Fruit fly (Drosophila melanogaster) whole organism, embryonic: ENCODE measurements around the gene Cow.

Experiments
- Ada2b ChIP-seq: fragments of 200-800 bp; sonication (Bioruptor generic); IDR thresholded peaks from 2 replicates; pipeline ENCODE4 v1.3.6; 2022; ENCODE audit warnings: missing biosample characterization, missing genetic modification characterization
- Atf6 ChIP-seq: fragments of 200-800 bp; sonication (Bioruptor generic); IDR thresholded peaks from 2 replicates; pipeline ENCODE4 v1.3.6; 2022; ENCODE audit warnings: missing biosample characterization, missing genetic modification characterization
- Bteb2 ChIP-seq: fragments of 200-800 bp; sonication (Bioruptor generic); optimal IDR thresholded peaks from 2 replicates; lab custom pipeline; 2016; ENCODE audit warnings: missing biosample characterization, missing genetic modification characterization
- CG1024 ChIP-seq: fragments of 200-800 bp; sonication (Bioruptor generic); IDR thresholded peaks from 2 replicates; pipeline ENCODE4 v1.3.6; 2022; ENCODE audit warnings: missing biosample characterization, missing genetic modification characterization
- CG10321 ChIP-seq: fragments of 200-800 bp; sonication (Bioruptor generic); IDR thresholded peaks from 2 replicates; pipeline ENCODE4 v1.3.6; 2022; ENCODE audit warnings: missing biosample characterization, missing genetic modification characterization
- CG10654 ChIP-seq: fragments of 200-800 bp; sonication (Bioruptor generic); optimal IDR thresholded peaks from 2 replicates; lab custom pipeline; 2016; ENCODE audit warnings: missing biosample characterization, missing genetic modification characterization
- CG11398 ChIP-seq: fragments of 200-800 bp; sonication (Bioruptor generic); optimal IDR thresholded peaks from 2 replicates; lab custom pipeline; 2016; ENCODE audit warnings: missing biosample characterization, missing genetic modification characterization
- CG12942 ChIP-seq: fragments of 200-800 bp; sonication (Bioruptor generic); optimal IDR thresholded peaks from 3 replicates; lab custom pipeline; 2016; ENCODE audit warnings: missing biosample characterization, missing genetic modification characterization
- CG14050 ChIP-seq: fragments of 200-800 bp; sonication (Bioruptor generic); IDR thresholded peaks from 3 replicates; pipeline ENCODE4 v1.3.6; 2022; ENCODE audit warnings: missing biosample characterization, missing genetic modification characterization
- CG3163 ChIP-seq: fragments of 200-800 bp; sonication (Bioruptor generic); optimal IDR thresholded peaks from 3 replicates; lab custom pipeline; 2016; ENCODE audit warnings: missing biosample characterization, missing genetic modification characterization
- CG32767 ChIP-seq: fragments of 200-800 bp; sonication (Bioruptor generic); IDR thresholded peaks from 2 replicates; pipeline ENCODE4 v1.3.6; 2022; ENCODE audit warnings: missing biosample characterization, missing genetic modification characterization
- CG33557 ChIP-seq: fragments of 200-800 bp; sonication (Bioruptor generic); optimal IDR thresholded peaks from 2 replicates; lab custom pipeline; 2019; ENCODE audit warnings: missing biosample characterization, mild to moderate bottlenecking, missing genetic modification characterization, moderate library complexity
- CG3407 ChIP-seq: fragments of 200-800 bp; sonication (Bioruptor generic); optimal IDR thresholded peaks from 2 replicates; lab custom pipeline; 2018; ENCODE audit warnings: missing biosample characterization, mild to moderate bottlenecking, missing genetic modification characterization
- CG42726 ChIP-seq: fragments of 200-800 bp; sonication (Bioruptor generic); IDR thresholded peaks from 2 replicates; pipeline ENCODE4 v1.3.6; 2022; ENCODE audit warnings: missing biosample characterization, missing genetic modification characterization; ENCODE audit not compliant: partially characterized antibody
- CG4424 ChIP-seq: fragments of 200-800 bp; sonication (Bioruptor generic); optimal IDR thresholded peaks from 3 replicates; lab custom pipeline; 2016; ENCODE audit warnings: missing biosample characterization, missing genetic modification characterization
- CG5245 ChIP-seq: fragments of 200-800 bp; sonication (Bioruptor generic); optimal IDR thresholded peaks from 3 replicates; lab custom pipeline; 2016; ENCODE audit warnings: missing biosample characterization, missing genetic modification characterization
- CG7372 ChIP-seq: fragments of 200-800 bp; sonication (Bioruptor generic); IDR thresholded peaks from 2 replicates; pipeline ENCODE4 v1.3.6; 2022; ENCODE audit warnings: missing biosample characterization, missing genetic modification characterization
- CG7839 ChIP-seq: fragments of 200-800 bp; sonication (Bioruptor generic); optimal IDR thresholded peaks from 3 replicates; lab custom pipeline; 2018; ENCODE audit warnings: missing biosample characterization, mild to moderate bottlenecking, missing genetic modification characterization, moderate library complexity
- CG9727 ChIP-seq: fragments of 200-800 bp; sonication (Bioruptor generic); optimal IDR thresholded peaks from 3 replicates; lab custom pipeline; 2017; ENCODE audit warnings: missing biosample characterization, mild to moderate bottlenecking, missing genetic modification characterization
- CG9797 ChIP-seq: fragments of 200-800 bp; sonication (Bioruptor generic); optimal IDR thresholded peaks from 3 replicates; lab custom pipeline; 2018; ENCODE audit warnings: missing biosample characterization, mild to moderate bottlenecking, missing genetic modification characterization
- CrebB ChIP-seq: fragments of 200-800 bp; sonication (Bioruptor generic); optimal IDR thresholded peaks from 3 replicates; lab custom pipeline; 2018; ENCODE audit warnings: missing biosample characterization, mild to moderate bottlenecking, missing genetic modification characterization
- D19A ChIP-seq: fragments of 200-800 bp; optimal IDR thresholded peaks from 3 replicates; lab custom pipeline; 2019; ENCODE audit warnings: missing biosample characterization, mild to moderate bottlenecking, missing genetic modification characterization, moderate library complexity
- Dbx ChIP-seq: fragments of 200-800 bp; sonication (Bioruptor generic); IDR thresholded peaks from 3 replicates; pipeline ENCODE4 v1.3.6; 2022; ENCODE audit warnings: missing biosample characterization, missing genetic modification characterization
- Dek ChIP-seq: fragments of 200-800 bp; sonication (Bioruptor generic); optimal IDR thresholded peaks from 3 replicates; lab custom pipeline; 2019; ENCODE audit warnings: missing biosample characterization, mild to moderate bottlenecking, missing genetic modification characterization, moderate library complexity
- H2.0 ChIP-seq: fragments of 200-800 bp; sonication (Bioruptor generic); IDR thresholded peaks from 2 replicates; pipeline ENCODE4 v1.3.6; 2022; ENCODE audit warnings: missing biosample characterization, missing genetic modification characterization
- Hand ChIP-seq: fragments of 200-800 bp; sonication (Bioruptor generic); optimal IDR thresholded peaks from 2 replicates; lab custom pipeline; 2017; ENCODE audit warnings: mild to moderate bottlenecking, missing biosample characterization, missing genetic modification reagents, missing genetic modification characterization
- Hmr ChIP-seq: fragments of 200-800 bp; sonication (Bioruptor generic); optimal IDR thresholded peaks from 3 replicates; lab custom pipeline; 2017; ENCODE audit warnings: mild to moderate bottlenecking, missing biosample characterization, missing genetic modification reagents, missing genetic modification characterization
- Mad ChIP-seq: fragments of 200-800 bp; sonication (Bioruptor generic); optimal IDR thresholded peaks from 2 replicates; lab custom pipeline; 2016; ENCODE audit warnings: missing biosample characterization, missing genetic modification characterization
- Opbp ChIP-seq: fragments of 200-800 bp; sonication (Bioruptor generic); IDR thresholded peaks from 3 replicates; pipeline ENCODE4 v1.3.6; 2022; ENCODE audit warnings: missing biosample characterization, missing genetic modification characterization; ENCODE audit not compliant: partially characterized antibody
- Optix ChIP-seq: fragments of 200-800 bp; sonication (Bioruptor generic); IDR thresholded peaks from 3 replicates; pipeline ENCODE4 v1.3.6; 2022; ENCODE audit warnings: missing biosample characterization, missing genetic modification characterization
- Scr ChIP-seq: fragments of 200-800 bp; sonication (Bioruptor generic); IDR thresholded peaks from 2 replicates; pipeline ENCODE4 v1.3.6; 2022; ENCODE audit warnings: missing biosample characterization, missing genetic modification characterization; ENCODE audit not compliant: partially characterized antibody
- Taf1 ChIP-seq: fragments of 200-800 bp; sonication (Bioruptor generic); IDR thresholded peaks from 2 replicates; pipeline ENCODE4 v1.3.6; 2022; ENCODE audit warnings: missing biosample characterization, missing genetic modification characterization
- Xbp1 ChIP-seq: fragments of 200-800 bp; sonication (Bioruptor generic); optimal IDR thresholded peaks from 3 replicates; lab custom pipeline; 2016; ENCODE audit warnings: missing biosample characterization, mild to moderate bottlenecking, missing genetic modification characterization
- ac ChIP-seq: fragments of 200-800 bp; sonication (Bioruptor generic); optimal IDR thresholded peaks from 3 replicates; lab custom pipeline; 2017; ENCODE audit warnings: missing biosample characterization, mild to moderate bottlenecking, missing genetic modification characterization
- al ChIP-seq: fragments of 200-800 bp; sonication (Bioruptor generic); IDR thresholded peaks from 2 replicates; pipeline ENCODE4 v1.3.6; 2022; ENCODE audit warnings: missing biosample characterization, missing genetic modification characterization
- amos ChIP-seq: fragments of 200-800 bp; sonication (Bioruptor generic); IDR thresholded peaks from 2 replicates; pipeline ENCODE4 v1.3.6; 2022; ENCODE audit warnings: missing biosample characterization, missing genetic modification characterization; ENCODE audit not compliant: partially characterized antibody
- bbx ChIP-seq: fragments of 200-800 bp; sonication (Bioruptor generic); IDR thresholded peaks from 2 replicates; pipeline ENCODE4 v1.3.6; 2022; ENCODE audit warnings: missing biosample characterization, missing genetic modification characterization; ENCODE audit not compliant: partially characterized antibody
- cg ChIP-seq: fragments of 200-800 bp; sonication (Bioruptor generic); optimal IDR thresholded peaks from 3 replicates; lab custom pipeline; 2019; ENCODE audit warnings: missing biosample characterization, mild to moderate bottlenecking, missing genetic modification characterization, moderate library complexity
- emc ChIP-seq: fragments of 200-800 bp; sonication (Bioruptor generic); optimal IDR thresholded peaks from 2 replicates; lab custom pipeline; 2016; ENCODE audit warnings: missing biosample characterization, missing genetic modification characterization
- en ChIP-seq: fragments of 200-800 bp; sonication (Bioruptor generic); optimal IDR thresholded peaks from 2 replicates; lab custom pipeline; 2016; ENCODE audit warnings: missing biosample characterization, missing genetic modification characterization
- ewg ChIP-seq: fragments of 200-800 bp; sonication (Bioruptor generic); optimal IDR thresholded peaks from 3 replicates; lab custom pipeline; 2017; ENCODE audit warnings: mild to moderate bottlenecking, missing biosample characterization, missing genetic modification reagents, missing genetic modification characterization
- gfzf ChIP-seq: fragments of 200-800 bp; sonication (Bioruptor generic); optimal IDR thresholded peaks from 2 replicates; lab custom pipeline; 2016; ENCODE audit warnings: missing biosample characterization, mild to moderate bottlenecking, missing genetic modification characterization, moderate library complexity
- gro ChIP-seq: fragments of 200-800 bp; sonication (Bioruptor generic); optimal IDR thresholded peaks from 2 replicates; lab custom pipeline; 2016; ENCODE audit warnings: missing biosample characterization, missing genetic modification characterization
- jigr1 ChIP-seq: fragments of 200-800 bp; sonication (Bioruptor generic); IDR thresholded peaks from 3 replicates; pipeline ENCODE4 v1.3.6; 2022; ENCODE audit warnings: missing biosample characterization, missing genetic modification characterization
- onecut ChIP-seq: fragments of 200-800 bp; sonication (Bioruptor generic); IDR thresholded peaks from 2 replicates; pipeline ENCODE4 v1.3.6; 2022; ENCODE audit warnings: missing biosample characterization, missing genetic modification characterization
- psq ChIP-seq: fragments of 200-800 bp; sonication (Bioruptor generic); optimal IDR thresholded peaks from 2 replicates; lab custom pipeline; 2017; ENCODE audit warnings: missing biosample characterization, missing genetic modification characterization
- pum ChIP-seq: fragments of 200-800 bp; sonication (Bioruptor generic); optimal IDR thresholded peaks from 2 replicates; lab custom pipeline; 2016; ENCODE audit warnings: missing biosample characterization, missing genetic modification characterization
- ranshi ChIP-seq: fragments of 200-800 bp; sonication (Bioruptor generic); IDR thresholded peaks from 2 replicates; pipeline ENCODE4 v1.3.6; 2022; ENCODE audit warnings: missing biosample characterization, missing genetic modification characterization
- sug ChIP-seq: fragments of 200-800 bp; optimal IDR thresholded peaks from 2 replicates; lab custom pipeline; 2019; ENCODE audit warnings: missing biosample characterization, mild to moderate bottlenecking, missing genetic modification characterization, moderate library complexity
- unc-4 ChIP-seq: fragments of 200-800 bp; sonication (Bioruptor generic); IDR thresholded peaks from 2 replicates; pipeline ENCODE4 v1.3.6; 2022; ENCODE audit warnings: missing biosample characterization, missing genetic modification characterization; ENCODE audit not compliant: partially characterized antibody

Gene Cow

DNA sequence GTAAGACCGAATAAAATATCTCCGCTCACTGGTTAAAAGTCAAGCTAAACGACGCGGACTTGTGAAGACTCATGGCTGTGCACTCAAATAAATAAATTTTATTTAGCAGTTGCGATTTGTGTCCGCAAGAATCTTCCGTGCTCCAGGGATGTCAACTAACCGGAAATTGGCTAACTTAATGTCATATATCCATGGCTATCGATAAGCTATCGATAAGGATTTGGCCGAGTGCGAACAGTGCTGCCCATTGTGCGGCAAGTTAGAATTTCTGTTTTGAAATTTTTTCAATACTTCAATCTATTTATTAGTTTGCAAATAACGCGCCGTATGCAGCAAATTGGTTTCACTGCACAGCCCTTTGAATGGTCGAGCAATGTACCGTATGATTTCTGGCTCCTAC, 58.6 kb downstream of the Cow start, which contains the start of gene p53 (continued):
- peak; percentile 38; the same call in 1 of the 2 replicates for TF ChIP-seq Ada2b (GFP tag; lab: Robert Waterston, UW)
- peak; percentile 45 for TF ChIP-seq CG33557 (GFP tag; lab: Kevin White, UChicago)
- TF ChIP-seq jigr1 (GFP tag; lab: Robert Waterston, UW), result no peak
- peak; percentile 86 for TF ChIP-seq Hmr (GFP tag; lab: Kevin White, UChicago)
- TF ChIP-seq CG14050, result peak; percentile 73
- TF ChIP-seq Scr (GFP tag; lab: Robert Waterston, UW), result peak; percentile 72
- peak; percentile 79; the same call in 1 of the 2 replicates for TF ChIP-seq CG42726
- TF ChIP-seq D19A (tag; lab: Kevin White, UChicago), result no peak
- peak; percentile 54 for TF ChIP-seq CG5245 (GFP tag; lab: Kevin White, UChicago)
- TF ChIP-seq al (GFP tag; lab: Robert Waterston, UW), result 0 out of 2 replicates have a peak, but pooled peaks have one; percentile 40
- TF ChIP-seq gro (GFP tag; lab: Kevin White, UChicago), result peak; percentile 81
- TF ChIP-seq CG9727 (GFP tag; lab: Kevin White, UChicago), result peak; percentile 86
- peak; percentile 69 for TF ChIP-seq emc (GFP tag; lab: Kevin White, UChicago)
- no peak for TF ChIP-seq Taf1 (GFP tag; lab: Robert Waterston, UW)
- peak; percentile 58 for TF ChIP-seq Atf6 (GFP tag; lab: Robert Waterston, UW)
- peak; percentile 80 for TF ChIP-seq CrebB (tag; lab: Kevin White, UChicago)
- peak; percentile 57 for TF ChIP-seq sug (tag; lab: Kevin White, UChicago)
- TF ChIP-seq Xbp1 (GFP tag; lab: Kevin White, UChicago), result peak; percentile 61
- peak; percentile 81; the same call in 2 of the 3 replicates for TF ChIP-seq Dbx (GFP tag; lab: Robert Waterston, UW)
- TF ChIP-seq CG1024 (GFP tag; lab: Robert Waterston, UW), result peak; percentile 60
- TF ChIP-seq psq (GFP tag; lab: Kevin White, UChicago), result no peak
- peak; percentile 40 for TF ChIP-seq CG9797 (GFP tag; lab: Kevin White, UChicago)
- peak; percentile 59 for TF ChIP-seq ewg (GFP tag; lab: Kevin White, UChicago)
- peak; percentile 35 for TF ChIP-seq Hand
- peak; percentile 67 for TF ChIP-seq CG7839
- peak; percentile 54 for TF ChIP-seq CG3163 (GFP tag; lab: Kevin White, UChicago)
- peak; percentile 81 for TF ChIP-seq bbx
- TF ChIP-seq en, result peak; percentile 37
- TF ChIP-seq cg (GFP tag; lab: Kevin White, UChicago), result no peak
- peak; percentile 74 for TF ChIP-seq onecut (GFP tag; lab: Robert Waterston, UW)
- TF ChIP-seq CG10321 (GFP tag; lab: Robert Waterston, UW), result peak; percentile 46; the same call in 1 of the 2 replicates
- TF ChIP-seq amos (GFP tag; lab: Robert Waterston, UW), result peak; percentile 80
- TF ChIP-seq CG7372, result peak; percentile 49; the same call in 1 of the 2 replicates
- peak; percentile 36 for TF ChIP-seq Bteb2 (GFP tag; lab: Kevin White, UChicago)
- TF ChIP-seq Opbp (GFP tag; lab: Robert Waterston, UW), result peak; percentile 86
- peak; percentile 56 for TF ChIP-seq CG11398 (GFP tag; lab: Kevin White, UChicago)
- peak; percentile 4 for TF ChIP-seq gfzf (GFP tag; lab: Kevin White, UChicago)
- TF ChIP-seq ranshi (GFP tag; lab: Robert Waterston, UW), result peak; percentile 66
- TF ChIP-seq Optix, result peak; percentile 47; the same call in 1 of the 3 replicates
- TF ChIP-seq H2.0, result peak; percentile 62; the same call in 1 of the 2 replicates
- peak; percentile 40 for TF ChIP-seq pum (GFP tag; lab: Kevin White, UChicago)
- peak; percentile 16 for TF ChIP-seq ac (GFP tag; lab: Kevin White, UChicago)
- TF ChIP-seq CG12942, result peak; percentile 43
- peak; percentile 65 for TF ChIP-seq CG10654
- TF ChIP-seq CG32767 (GFP tag; lab: Robert Waterston, UW), result 0 out of 2 replicates have a peak, but pooled peaks have one; percentile 43
- peak; percentile 55 for TF ChIP-seq CG3407 (GFP tag; lab: Kevin White, UChicago)
- peak; percentile 76 for TF ChIP-seq unc-4 (GFP tag; lab: Robert Waterston, UW)
- TF ChIP-seq Dek (tag; lab: Kevin White, UChicago), result peak; percentile 37
- TF ChIP-seq CG4424 (GFP tag; lab: Kevin White, UChicago), result peak; percentile 62
- TF ChIP-seq Mad (GFP tag; lab: Kevin White, UChicago), result peak; percentile 77
